Worm (Caenorhabditis elegans) whole organism, L4/young adult: ENCODE results near the gene arp-6.

Experiments
- W03F9.2 ChIP-seq: fragments of 150-350 bp; optimal IDR thresholded peaks from 2 replicates; lab custom pipeline; 2014; ENCODE audit warnings: missing biosample characterization, missing genetic modification characterization
- dao-5 ChIP-seq: sonication (generic microtip); optimal IDR thresholded peaks from 2 replicates; lab custom pipeline; 2016; ENCODE audit warnings: missing genotype, missing genetic modification characterization, moderate library complexity, missing compliant biosample characterization
- him-1 ChIP-seq: sonication (generic microtip); optimal IDR thresholded peaks from 2 replicates; lab custom pipeline; 2016; ENCODE audit warnings: missing genotype, missing genetic modification reagents, missing genetic modification characterization, missing compliant biosample characterization

ce11 chrII:8004752-8005151, 32.4 kb downstream of the arp-6 start:
- TF ChIP-seq W03F9.2 (tag; lab: Kevin White, UChicago) (no peak), him-1 (no peak), dao-5 (tag; lab: Kevin White, UChicago) (no peak)
